Fruit fly (Drosophila melanogaster) whole organism: Measurements from ENCODE around the gene CG6833.

Source experiments
- CG8478 ChIP-seq: fragments of >200 bp; optimal IDR thresholded peaks from 2 replicates; lab custom pipeline; 2018; ENCODE audit warnings: inconsistent platforms
- Dll ChIP-seq: fragments of >200 bp; optimal IDR thresholded peaks from 2 replicates; lab custom pipeline; 2017

dm6 chr3L:14025736-14026135, 25.3 kb upstream of the CG6833 start:
- TF ChIP-seq CG8478 (lab: Kevin White, UChicago) = no peak
- TF ChIP-seq Dll (lab: Kevin White, UChicago) = no peak
